Fruit fly (Drosophila melanogaster): ENCODE measurements around the gene Mettl3.

The Mettl3 gene

dm6 chr3R:24073703-24074102, 41.7 kb downstream of the Mettl3 start (continued):
- TF ChIP-seq caup (GFP tag; optimal IDR thresholded peaks at IDR 0.05; ENCODE audit: severe bottlenecking) = peak; percentile 41
- TF ChIP-seq CG34422 (GFP tag; IDR thresholded peaks at IDR 0.05) = no peak
- TF ChIP-seq Dbx (GFP tag; IDR thresholded peaks at IDR 0.05) = peak; percentile 65; the same call in 2 of the 3 replicates
- peak; percentile 8; the same call in 1 of the 3 replicates for TF ChIP-seq CG11456 (GFP tag; IDR thresholded peaks at IDR 0.05)
- no peak for TF ChIP-seq CG4328 (GFP tag; optimal IDR thresholded peaks at IDR 0.05)
- TF ChIP-seq CG12659 (GFP tag; optimal IDR thresholded peaks at IDR 0.05) = no peak
- no peak for TF ChIP-seq CG11398 (GFP tag; optimal IDR thresholded peaks at IDR 0.05)
- no peak for TF ChIP-seq CG14667 (GFP tag; IDR thresholded peaks at IDR 0.05)
- peak; percentile 40 for TF ChIP-seq CG3281 (GFP tag; optimal IDR thresholded peaks at IDR 0.05)
- peak; percentile 54 for TF ChIP-seq CG2678 (tag; optimal IDR thresholded peaks at IDR 0.05)
- TF ChIP-seq sob (GFP tag; IDR thresholded peaks at IDR 0.05) = no peak
- TF ChIP-seq Hr51 (GFP tag; optimal IDR thresholded peaks at IDR 0.05) = peak in 1 of 2 experiments; percentile 27
- no peak for TF ChIP-seq CG17361 (GFP tag; IDR thresholded peaks at IDR 0.05)
- TF ChIP-seq pum (GFP tag; optimal IDR thresholded peaks at IDR 0.05) = no peak
- peak; percentile 54; the same call in 2 of the 3 replicates for TF ChIP-seq row (GFP tag; IDR thresholded peaks at IDR 0.05)
- no peak for TF ChIP-seq CG3163 (GFP tag; optimal IDR thresholded peaks at IDR 0.05)
- TF ChIP-seq oc (tag; optimal IDR thresholded peaks at IDR 0.05) = no peak
- no peak for TF ChIP-seq CG4730 (GFP tag; IDR thresholded peaks at IDR 0.05)
- no peak for TF ChIP-seq CG30403 (GFP tag; optimal IDR thresholded peaks at IDR 0.05)
- TF ChIP-seq CG3838 (GFP tag; optimal IDR thresholded peaks at IDR 0.05) = no peak
- TF ChIP-seq exex (tag; optimal IDR thresholded peaks at IDR 0.05) = no peak
- no peak for TF ChIP-seq tup (GFP tag; optimal IDR thresholded peaks at IDR 0.05)
- TF ChIP-seq al (GFP tag; IDR thresholded peaks at IDR 0.05) = no peak
- no peak for TF ChIP-seq Bgb (GFP tag; IDR thresholded peaks at IDR 0.05; ENCODE audit: partially characterized antibody)
- no peak for TF ChIP-seq CG2875 (GFP tag; optimal IDR thresholded peaks at IDR 0.05)
- no peak for TF ChIP-seq CG2202 (tag; optimal IDR thresholded peaks at IDR 0.05)
- no peak for TF ChIP-seq pho (GFP tag; optimal IDR thresholded peaks at IDR 0.05)
- no peak for TF ChIP-seq CG8290 (GFP tag; optimal IDR thresholded peaks at IDR 0.05)
- no peak for TF ChIP-seq CG8290 (tag; optimal IDR thresholded peaks at IDR 0.05)
- no peak for TF ChIP-seq CG10147 (GFP tag; optimal IDR thresholded peaks at IDR 0.05)
- TF ChIP-seq bowl (GFP tag; IDR thresholded peaks at IDR 0.05) = no peak
- TF ChIP-seq sens (GFP tag) = peak; percentile 37
- TF ChIP-seq C15 (GFP tag; IDR thresholded peaks at IDR 0.05) = no peak
- no peak for TF ChIP-seq CG16779 (GFP tag; IDR thresholded peaks at IDR 0.05)
- no peak for TF ChIP-seq Hey (tag; optimal IDR thresholded peaks at IDR 0.05)
- no peak for TF ChIP-seq Dll (GFP tag; IDR thresholded peaks at IDR 0.05; ENCODE audit: partially characterized antibody)
- no peak for TF ChIP-seq sr (GFP tag; IDR thresholded peaks at IDR 0.05)
- TF ChIP-seq chinmo (GFP tag; IDR thresholded peaks at IDR 0.05; ENCODE audit: partially characterized antibody) = no peak
- no peak for TF ChIP-seq hb (GFP tag; IDR thresholded peaks at IDR 0.05; ENCODE audit: partially characterized antibody)
- peak; percentile 0 for TF ChIP-seq ind (GFP tag; optimal IDR thresholded peaks at IDR 0.05)
- no peak for TF ChIP-seq gsb (GFP tag; IDR thresholded peaks at IDR 0.05)
- no peak for TF ChIP-seq D (optimal IDR thresholded peaks at IDR 0.05)
- no peak for TF ChIP-seq D (GFP tag; optimal IDR thresholded peaks at IDR 0.05)
- no peak for TF ChIP-seq CG7786 (GFP tag; optimal IDR thresholded peaks at IDR 0.05)
- TF ChIP-seq gem (tag; optimal IDR thresholded peaks at IDR 0.05) = peak; percentile 28
- TF ChIP-seq Bteb2 (GFP tag; optimal IDR thresholded peaks at IDR 0.05) = no peak
- TF ChIP-seq NfI (GFP tag; optimal IDR thresholded peaks at IDR 0.05) = peak; percentile 26
- TF ChIP-seq MTF-1 (GFP tag; optimal IDR thresholded peaks at IDR 0.05; ENCODE audit: borderline replicate concordance) = no peak
- peak; percentile 76 for TF ChIP-seq sd (tag; optimal IDR thresholded peaks at IDR 0.05)
- no peak for TF ChIP-seq CG30431 (GFP tag; optimal IDR thresholded peaks at IDR 0.05)
- no peak for TF ChIP-seq Fer2 (tag; optimal IDR thresholded peaks at IDR 0.05)
- TF ChIP-seq CG15479 (GFP tag; optimal IDR thresholded peaks at IDR 0.05) = no peak

Data from whole organism, embryonic.